Comparison of ENCODE assay signal across 1 fruit fly cellular context in the genomic region with DNA sequence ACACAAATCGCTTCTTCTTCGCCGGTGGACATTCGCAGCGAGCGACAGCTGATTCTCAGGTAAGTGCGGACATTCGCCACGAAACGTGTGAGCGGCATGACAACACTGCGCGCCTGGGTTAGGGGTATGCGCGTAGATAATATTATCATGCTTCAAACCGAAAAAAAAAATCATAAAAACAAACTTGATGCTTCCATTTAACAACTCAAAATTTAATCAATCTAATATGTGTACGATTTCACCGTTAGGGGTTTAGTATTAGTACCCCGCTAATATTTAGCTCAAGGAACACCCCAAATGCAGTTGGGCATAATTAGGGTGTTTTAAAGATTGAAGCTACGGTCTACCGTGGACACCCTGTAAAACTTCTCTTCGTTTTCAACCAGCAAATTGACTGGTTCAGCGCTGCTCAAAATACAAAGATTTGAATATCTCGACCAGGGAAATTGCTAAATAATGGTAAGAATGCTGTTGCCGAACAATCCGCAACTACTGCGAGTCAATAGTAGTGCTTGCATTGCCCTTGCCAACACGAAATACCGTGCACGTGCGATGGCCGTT.
TF ChIP-seq lines count a peak whose summit lies in the region.

TSS of gene CG17271 (minus strand) at position 34 of the 561 bp plus-strand sequence.
TSS of gene RpS20 (plus strand) at position 367 of the 561 bp plus-strand sequence.

TF ChIP-seq in whole organism, embryonic, 481 proteins besides CTCF, POLR2A, EP300 and RAD21 (continued from another document and continues in another):
- TF ChIP-seq CG15696 (tag; optimal IDR thresholded peaks at IDR 0.05; lab: Kevin White, UChicago) (peak; percentile 85), oc (tag; optimal IDR thresholded peaks at IDR 0.05; lab: Kevin White, UChicago) (peak; percentile 75), Myb (GFP tag; optimal IDR thresholded peaks at IDR 0.05; lab: Kevin White, UChicago) (peak; percentile 83), sima (GFP tag; optimal IDR thresholded peaks at IDR 0.05; lab: Kevin White, UChicago) (peak; percentile 83), CG14441 (GFP tag; IDR thresholded peaks at IDR 0.05; lab: Robert Waterston, UW) (peak; percentile 90), CG6272 (GFP tag; IDR thresholded peaks at IDR 0.05; lab: Robert Waterston, UW) (peak; percentile 90), Drgx (GFP tag; IDR thresholded peaks at IDR 0.05; lab: Robert Waterston, UW) (peak; percentile 85), pfk (GFP tag; optimal IDR thresholded peaks at IDR 0.05; lab: Kevin White, UChicago) (peak; percentile 48), CG11247 (GFP tag; IDR thresholded peaks at IDR 0.05; lab: Robert Waterston, UW) (peak; percentile 84), sr (GFP tag; IDR thresholded peaks at IDR 0.05; lab: Robert Waterston, UW) (0 out of 3 replicates have a peak, but pooled peaks have one; percentile 5), CG11093 (GFP tag; IDR thresholded peaks at IDR 0.05; lab: Robert Waterston, UW) (peak; percentile 79), dmrt99B (tag; optimal IDR thresholded peaks at IDR 0.05; lab: Kevin White, UChicago) (peak; percentile 81), zen2 (GFP tag; IDR thresholded peaks at IDR 0.05; lab: Robert Waterston, UW; ENCODE audit: partially characterized antibody) (no peak), fd102C (GFP tag; optimal IDR thresholded peaks at IDR 0.05; lab: Kevin White, UChicago) (peak; percentile 73), Max (GFP tag; optimal IDR thresholded peaks at IDR 0.05; lab: Kevin White, UChicago) (peak; percentile 89), caup (GFP tag; optimal IDR thresholded peaks at IDR 0.05; lab: Kevin White, UChicago; ENCODE audit: severe bottlenecking) (peak; percentile 91), croc (GFP tag; conservative IDR thresholded peaks at IDR 0.05; lab: Robert Waterston, UW) (peak; percentile 71), Vsx1 (GFP tag; optimal IDR thresholded peaks at IDR 0.05; lab: Kevin White, UChicago) (peak; percentile 30), grn (GFP tag; optimal IDR thresholded peaks at IDR 0.05; lab: Kevin White, UChicago) (peak; percentile 72), NFAT (GFP tag; IDR thresholded peaks at IDR 0.05; lab: Robert Waterston, UW) (peak; percentile 78), YL-1 (GFP tag; optimal IDR thresholded peaks at IDR 0.05; lab: Kevin White, UChicago) (peak; percentile 97), mld (GFP tag; IDR thresholded peaks at IDR 0.05; lab: Robert Waterston, UW; ENCODE audit: partially characterized antibody) (no peak), lab (GFP tag; optimal IDR thresholded peaks at IDR 0.05; lab: Kevin White, UChicago) (peak; percentile 94), CG10462 (GFP tag; optimal IDR thresholded peaks at IDR 0.05; lab: Kevin White, UChicago) (peak; percentile 86), Bteb2 (GFP tag; optimal IDR thresholded peaks at IDR 0.05; lab: Kevin White, UChicago) (peak; percentile 92), GATAe (GFP tag; conservative IDR thresholded peaks at IDR 0.05; lab: Robert Waterston, UW) (peak; percentile 73), gce (GFP tag; IDR thresholded peaks at IDR 0.05; lab: Robert Waterston, UW) (peak; percentile 82; the same call in 2 of the 3 replicates), tin (GFP tag; optimal IDR thresholded peaks at IDR 0.05; lab: Kevin White, UChicago) (peak; percentile 93), CG12299 (tag; optimal IDR thresholded peaks at IDR 0.05; lab: Kevin White, UChicago) (peak; percentile 84), CG16779 (GFP tag; IDR thresholded peaks at IDR 0.05; lab: Robert Waterston, UW) (peak; percentile 74; the same call in 1 of the 2 replicates), CG17359 (tag; optimal IDR thresholded peaks at IDR 0.05; lab: Kevin White, UChicago) (peak; percentile 87), pros (GFP tag; optimal IDR thresholded peaks at IDR 0.05; lab: Kevin White, UChicago) (no peak), CG3065 (GFP tag; optimal IDR thresholded peaks at IDR 0.05; lab: Kevin White, UChicago) (peak; percentile 82), mam (GFP tag; optimal IDR thresholded peaks at IDR 0.05; lab: Kevin White, UChicago) (peak; percentile 97), CG17328 (GFP tag; IDR thresholded peaks at IDR 0.05; lab: Robert Waterston, UW) (peak; percentile 80), unc-4 (GFP tag; IDR thresholded peaks at IDR 0.05; lab: Robert Waterston, UW; ENCODE audit: partially characterized antibody) (0 out of 2 replicates have a peak, but pooled peaks have one; percentile 16), dan (GFP tag; IDR thresholded peaks at IDR 0.05; lab: Robert Waterston, UW) (no peak; the same call in 1 of the 2 replicates), Side (GFP tag; optimal IDR thresholded peaks at IDR 0.05; lab: Kevin White, UChicago) (peak; percentile 97), CG9817 (tag; optimal IDR thresholded peaks at IDR 0.05; lab: Kevin White, UChicago) (peak; percentile 91), cas (GFP tag; IDR thresholded peaks at IDR 0.05; lab: Robert Waterston, UW) (peak; percentile 65; the same call in 1 of the 2 replicates), Sry-β (GFP tag; optimal IDR thresholded peaks at IDR 0.05; lab: Kevin White, UChicago) (peak; percentile 77), HLH3B (GFP tag; IDR thresholded peaks at IDR 0.05; lab: Robert Waterston, UW) (peak; percentile 83), D19A (tag; optimal IDR thresholded peaks at IDR 0.05; lab: Kevin White, UChicago) (peak; percentile 61), CG3726 (GFP tag; IDR thresholded peaks at IDR 0.05; lab: Robert Waterston, UW) (peak; percentile 87), sd (tag; optimal IDR thresholded peaks at IDR 0.05; lab: Kevin White, UChicago) (peak; percentile 67), MBD-R2 (GFP tag; IDR thresholded peaks at IDR 0.05; lab: Robert Waterston, UW) (peak; percentile 93), CG8290 (GFP tag; optimal IDR thresholded peaks at IDR 0.05; lab: Kevin White, UChicago) (peak; percentile 93), CG8290 (tag; optimal IDR thresholded peaks at IDR 0.05; lab: Kevin White, UChicago) (peak; percentile 71 to 75), trem (tag; optimal IDR thresholded peaks at IDR 0.05; lab: Kevin White, UChicago) (peak; percentile 64), Deaf1 (tag; optimal IDR thresholded peaks at IDR 0.05; lab: Kevin White, UChicago) (peak; percentile 56), seq (GFP tag; IDR thresholded peaks at IDR 0.05; lab: Robert Waterston, UW) (peak; percentile 87), CG10543 (GFP tag; optimal IDR thresholded peaks at IDR 0.05; lab: Kevin White, UChicago) (peak; percentile 93), CG9609 (GFP tag; optimal IDR thresholded peaks at IDR 0.05; lab: Kevin White, UChicago) (peak; percentile 94), stc (GFP tag; IDR thresholded peaks at IDR 0.05; lab: Robert Waterston, UW) (peak; percentile 79), CG13123 (GFP tag; optimal IDR thresholded peaks at IDR 0.05; lab: Kevin White, UChicago) (peak; percentile 83), CG11398 (GFP tag; optimal IDR thresholded peaks at IDR 0.05; lab: Kevin White, UChicago) (peak; percentile 92), tll (GFP tag; optimal IDR thresholded peaks at IDR 0.05; lab: Kevin White, UChicago) (peak; percentile 14 to 67), crp (GFP tag; optimal IDR thresholded peaks at IDR 0.05; lab: Kevin White, UChicago) (peak; percentile 34 to 87), phol (tag; optimal IDR thresholded peaks at IDR 0.05; lab: Kevin White, UChicago) (peak; percentile 92), Ada2b (GFP tag; IDR thresholded peaks at IDR 0.05; lab: Robert Waterston, UW) (peak; percentile 83), yki (optimal IDR thresholded peaks at IDR 0.05; lab: Kevin White, UChicago) (peak; percentile 85), ken (GFP tag; IDR thresholded peaks at IDR 0.05; lab: Robert Waterston, UW) (peak; percentile 89), Taf1 (GFP tag; IDR thresholded peaks at IDR 0.05; lab: Robert Waterston, UW) (peak; percentile 72), CG31224 (GFP tag; IDR thresholded peaks at IDR 0.05; lab: Robert Waterston, UW) (peak; percentile 85), Pdp1 (GFP tag; optimal IDR thresholded peaks at IDR 0.05; lab: Kevin White, UChicago) (peak; percentile 91 to 95), run (tag; optimal IDR thresholded peaks at IDR 0.05; lab: Kevin White, UChicago) (peak; percentile 65), CG15011 (GFP tag; optimal IDR thresholded peaks at IDR 0.05; lab: Kevin White, UChicago) (peak; percentile 67), knrl (GFP tag; IDR thresholded peaks at IDR 0.05; lab: Robert Waterston, UW; ENCODE audit: partially characterized antibody) (peak; percentile 58; the same call in 1 of the 3 replicates), Six4 (GFP tag; optimal IDR thresholded peaks at IDR 0.05; lab: Kevin White, UChicago) (peak; percentile 84), Hr3 (GFP tag; optimal IDR thresholded peaks at IDR 0.05; lab: Kevin White, UChicago) (peak; percentile 94), lola (GFP tag; optimal IDR thresholded peaks at IDR 0.05; lab: Kevin White, UChicago) (peak in 1 of 3 experiments; percentile 89), onecut (GFP tag; IDR thresholded peaks at IDR 0.05; lab: Robert Waterston, UW) (peak; percentile 65), tup (GFP tag; optimal IDR thresholded peaks at IDR 0.05; lab: Kevin White, UChicago) (peak; percentile 94), CG10366 (GFP tag; IDR thresholded peaks at IDR 0.05; lab: Robert Waterston, UW) (peak; percentile 91), vfl (GFP tag; optimal IDR thresholded peaks at IDR 0.05; lab: Kevin White, UChicago) (peak; percentile 91), Tbp (GFP tag; optimal IDR thresholded peaks at IDR 0.05; lab: Kevin White, UChicago) (peak; percentile 22), CG13894 (tag; optimal IDR thresholded peaks at IDR 0.05; lab: Kevin White, UChicago) (peak; percentile 85), CG2889 (GFP tag; IDR thresholded peaks at IDR 0.05; lab: Robert Waterston, UW) (peak; percentile 86), h (optimal IDR thresholded peaks at IDR 0.05; lab: Kevin White, UChicago) (no peak), odd (GFP tag; optimal IDR thresholded peaks at IDR 0.05; lab: Kevin White, UChicago) (peak; percentile 67), CG18599 (GFP tag; optimal IDR thresholded peaks at IDR 0.05; lab: Kevin White, UChicago) (peak; percentile 92), CG10565 (GFP tag; optimal IDR thresholded peaks at IDR 0.05; lab: Kevin White, UChicago) (peak; percentile 57), CG10147 (GFP tag; optimal IDR thresholded peaks at IDR 0.05; lab: Kevin White, UChicago) (peak; percentile 75), PHDP (tag; optimal IDR thresholded peaks at IDR 0.05; lab: Kevin White, UChicago) (peak; percentile 88), CG9215 (GFP tag; IDR thresholded peaks at IDR 0.05; lab: Robert Waterston, UW) (peak; percentile 89), CG17186 (GFP tag; optimal IDR thresholded peaks at IDR 0.05; lab: Kevin White, UChicago) (peak; percentile 91), Sox102F (GFP tag; optimal IDR thresholded peaks at IDR 0.05; lab: Kevin White, UChicago) (peak; percentile 89), Trl (optimal IDR thresholded peaks at IDR 0.05; lab: Kevin White, UChicago) (no peak), Trl (GFP tag; optimal IDR thresholded peaks at IDR 0.05; lab: Kevin White, UChicago) (peak; percentile 97), Ravus (GFP tag; IDR thresholded peaks at IDR 0.05; lab: Robert Waterston, UW) (peak; percentile 59), Dip2 (GFP tag; IDR thresholded peaks at IDR 0.05; lab: Robert Waterston, UW) (0 out of 2 replicates have a peak, but pooled peaks have one; percentile 54), CG30020 (tag; optimal IDR thresholded peaks at IDR 0.05; lab: Kevin White, UChicago) (peak; percentile 85), CoRest (tag; optimal IDR thresholded peaks at IDR 0.05; lab: Kevin White, UChicago) (peak; percentile 91), CG3838 (GFP tag; optimal IDR thresholded peaks at IDR 0.05; lab: Kevin White, UChicago) (peak; percentile 56), CG6791 (GFP tag; IDR thresholded peaks at IDR 0.05; lab: Robert Waterston, UW; ENCODE audit: partially characterized antibody) (no peak), Blimp-1 (GFP tag; optimal IDR thresholded peaks at IDR 0.05; lab: Kevin White, UChicago) (peak; percentile 83), pum (GFP tag; optimal IDR thresholded peaks at IDR 0.05; lab: Kevin White, UChicago) (peak; percentile 96), Oaz (GFP tag; IDR thresholded peaks at IDR 0.05; lab: Robert Waterston, UW) (peak; percentile 82), Meics (GFP tag; optimal IDR thresholded peaks at IDR 0.05; lab: Kevin White, UChicago) (peak; percentile 88), BEAF-32 (GFP tag; optimal IDR thresholded peaks at IDR 0.05; lab: Kevin White, UChicago) (peak; percentile 60), CG13424 (tag; optimal IDR thresholded peaks at IDR 0.05; lab: Kevin White, UChicago) (peak; percentile 94), Dek (tag; optimal IDR thresholded peaks at IDR 0.05; lab: Kevin White, UChicago) (peak; percentile 84), nerfin-1 (tag; optimal IDR thresholded peaks at IDR 0.05; lab: Kevin White, UChicago) (peak; percentile 83), da (GFP tag; optimal IDR thresholded peaks at IDR 0.05; lab: Kevin White, UChicago) (peak; percentile 92), CG10321 (GFP tag; IDR thresholded peaks at IDR 0.05; lab: Robert Waterston, UW) (peak; percentile 42; the same call in 1 of the 2 replicates), fru (optimal IDR thresholded peaks at IDR 0.05; lab: Kevin White, UChicago) (no peak), CG14014 (GFP tag; IDR thresholded peaks at IDR 0.05; lab: Robert Waterston, UW) (peak; percentile 92), B-H1 (GFP tag; IDR thresholded peaks at IDR 0.05; lab: Robert Waterston, UW) (peak; percentile 81), salm (tag; optimal IDR thresholded peaks at IDR 0.05; lab: Kevin White, UChicago) (peak; percentile 62), Lhr (GFP tag; optimal IDR thresholded peaks at IDR 0.05; lab: Kevin White, UChicago) (peak; percentile 92), CG12104 (GFP tag; optimal IDR thresholded peaks at IDR 0.05; lab: Kevin White, UChicago) (peak; percentile 86), CG2120 (GFP tag; optimal IDR thresholded peaks at IDR 0.05; lab: Kevin White, UChicago) (peak; percentile 97), CG12071 (GFP tag; optimal IDR thresholded peaks at IDR 0.05; lab: Kevin White, UChicago) (peak; percentile 79), CG6654 (GFP tag; optimal IDR thresholded peaks at IDR 0.05; lab: Kevin White, UChicago) (peak; percentile 46), dm (GFP tag; optimal IDR thresholded peaks at IDR 0.05; lab: Kevin White, UChicago) (peak; percentile 93), CG4707 (GFP tag; optimal IDR thresholded peaks at IDR 0.05; lab: Kevin White, UChicago) (peak; percentile 62), hb (GFP tag; IDR thresholded peaks at IDR 0.05; lab: Robert Waterston, UW; ENCODE audit: partially characterized antibody) (no peak), Abd-B (GFP tag; optimal IDR thresholded peaks at IDR 0.05; lab: Kevin White, UChicago) (peak; percentile 89), Dbx (GFP tag; IDR thresholded peaks at IDR 0.05; lab: Robert Waterston, UW) (peak; percentile 91), Hmr (GFP tag; optimal IDR thresholded peaks at IDR 0.05; lab: Kevin White, UChicago) (peak; percentile 93), CG7372 (GFP tag; IDR thresholded peaks at IDR 0.05; lab: Robert Waterston, UW) (peak; percentile 89)
